Fruit fly (Drosophila melanogaster): ENCODE measurements around the gene Arl1.
A peak's percentile ranks its signal among the peaks of the same experiment; 100 is the strongest.

The Arl1 gene

DNA sequence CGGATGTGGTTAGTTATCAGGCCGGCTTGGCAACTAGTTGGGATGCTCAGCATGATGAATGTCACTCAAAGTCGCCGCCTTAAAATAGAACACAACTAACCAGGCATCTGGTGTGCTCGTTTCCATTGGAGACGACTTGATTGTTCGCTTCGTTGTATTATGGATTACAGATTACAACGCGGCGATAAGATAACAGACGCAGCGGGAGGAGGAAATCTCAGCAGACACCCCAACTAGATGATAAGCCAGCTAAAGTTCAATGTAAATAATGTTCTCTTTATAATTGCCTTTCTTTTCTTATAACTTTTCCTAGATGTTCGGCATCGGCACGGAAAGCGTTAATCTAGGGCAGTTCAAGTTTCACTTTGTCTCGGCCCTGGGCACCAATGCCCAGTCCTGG is 14.2 kb upstream of the Arl1 start:
- peak; percentile 51 for TF ChIP-seq CG34376 (GFP tag; optimal IDR thresholded peaks at IDR 0.05)
- TF ChIP-seq mirr (GFP tag; optimal IDR thresholded peaks at IDR 0.05) = peak; percentile 1
- peak; percentile 23 for TF ChIP-seq pros (GFP tag; optimal IDR thresholded peaks at IDR 0.05)
- no peak for TF ChIP-seq p53 (GFP tag; optimal IDR thresholded peaks at IDR 0.05)
- no peak for TF ChIP-seq nerfin-1 (tag; optimal IDR thresholded peaks at IDR 0.05)
- peak; percentile 59 for TF ChIP-seq sug (tag; optimal IDR thresholded peaks at IDR 0.05)
- no peak for TF ChIP-seq vfl (GFP tag; optimal IDR thresholded peaks at IDR 0.05)

DNA sequence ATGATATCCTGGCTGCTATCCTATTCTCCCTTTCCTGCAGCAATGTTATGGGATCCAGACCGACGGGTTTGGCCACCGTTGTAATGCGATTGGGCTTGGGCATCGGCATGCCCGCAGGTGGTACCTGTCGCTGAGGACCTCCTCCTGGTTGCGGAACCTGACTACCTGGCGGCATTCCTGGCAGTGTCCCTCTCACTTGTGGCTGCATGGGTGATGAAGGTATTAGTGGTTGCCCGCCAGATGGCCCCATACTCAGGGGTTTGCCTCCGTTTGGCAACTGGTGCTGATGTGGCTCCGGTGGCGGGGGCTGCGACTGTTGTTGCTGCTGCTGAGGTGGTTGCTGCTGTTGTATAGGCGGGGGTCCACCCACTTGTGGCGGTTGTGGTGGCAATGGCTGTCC is 8.8 kb upstream of the Arl1 start:
- TF ChIP-seq Med (GFP tag) (peak; percentile 12), Ets65A (GFP tag) (peak; percentile 90), CG4282 (GFP tag; optimal IDR thresholded peaks at IDR 0.05) (no peak), CG16779 (GFP tag; IDR thresholded peaks at IDR 0.05) (0 out of 2 replicates have a peak, but pooled peaks have one; percentile 28), CG17802 (tag; optimal IDR thresholded peaks at IDR 0.05) (no peak)

DNA sequence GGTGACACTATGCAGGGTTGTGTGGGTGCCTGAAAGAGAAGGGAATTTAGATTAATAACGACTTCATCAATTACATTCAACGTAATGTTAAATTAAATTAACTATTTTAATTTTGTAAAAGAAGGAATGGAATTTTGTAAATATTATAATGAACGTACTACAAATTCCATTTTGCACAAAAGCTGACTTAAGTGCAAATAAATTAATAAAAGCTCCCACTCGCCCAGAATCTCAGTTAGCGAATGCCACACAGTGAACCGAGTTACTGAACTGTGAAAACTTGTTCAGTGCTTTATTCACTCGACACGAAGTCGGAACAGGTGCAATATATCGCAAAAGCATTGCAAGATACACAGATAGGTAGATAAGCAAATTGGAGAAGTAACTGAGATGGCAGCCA is 7.9 kb upstream of the Arl1 start, which contains the start of gene CG17026:
CG17026 (plus strand) TSS at position 301 of the 400 bp plus-strand sequence.
- no peak for TF ChIP-seq CG4360 (GFP tag; IDR thresholded peaks at IDR 0.05)
- no peak for TF ChIP-seq CG32772 (GFP tag; IDR thresholded peaks at IDR 0.05)
- TF ChIP-seq CG18619 (GFP tag; optimal IDR thresholded peaks at IDR 0.05) = no peak
- no peak for TF ChIP-seq CG1602 (GFP tag; optimal IDR thresholded peaks at IDR 0.05)
- TF ChIP-seq ranshi (GFP tag; IDR thresholded peaks at IDR 0.05) = no peak
- no peak for TF ChIP-seq CG17912 (GFP tag; optimal IDR thresholded peaks at IDR 0.05)
- TF ChIP-seq lab (GFP tag; optimal IDR thresholded peaks at IDR 0.05) = no peak
- TF ChIP-seq zfh2 (GFP tag; optimal IDR thresholded peaks at IDR 0.05) = no peak
- no peak for TF ChIP-seq Dref (GFP tag; IDR thresholded peaks at IDR 0.05)
- no peak for TF ChIP-seq CG3847 (GFP tag; IDR thresholded peaks at IDR 0.05)

DNA sequence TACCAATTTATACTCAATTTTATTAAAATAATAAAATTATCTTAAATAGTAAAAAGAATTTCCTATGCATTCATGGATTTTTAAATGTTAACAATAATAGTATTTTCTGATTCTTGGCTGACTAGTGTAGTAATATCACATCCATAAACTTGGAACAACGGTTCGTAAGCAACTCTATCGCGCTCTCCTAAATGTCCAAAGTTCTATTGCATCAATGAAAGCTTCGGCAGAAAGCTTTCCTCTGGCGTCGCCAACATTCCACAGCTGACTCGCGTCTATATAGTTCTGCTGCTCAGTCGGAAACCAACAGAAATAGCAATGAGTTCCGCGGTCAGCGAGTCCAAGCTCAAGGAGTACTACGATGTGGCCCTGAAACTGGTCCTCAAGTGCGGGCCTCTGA is 6.2 kb upstream of the Arl1 start, which contains the start of gene CG17029:
CG17029 (plus strand) TSS at position 113 of the 400 bp plus-strand sequence.
- peak; percentile 17 for TF ChIP-seq Deaf1 (tag; optimal IDR thresholded peaks at IDR 0.05)
- TF ChIP-seq CG15514 (GFP tag; optimal IDR thresholded peaks at IDR 0.05) = peak; percentile 24
- TF ChIP-seq crp (GFP tag; optimal IDR thresholded peaks at IDR 0.05) = no peak
- no peak for TF ChIP-seq Hmr (GFP tag; optimal IDR thresholded peaks at IDR 0.05)
- TF ChIP-seq Scr (GFP tag; IDR thresholded peaks at IDR 0.05; ENCODE audit: partially characterized antibody) = peak; percentile 14; the same call in 1 of the 2 replicates
- no peak for TF ChIP-seq CG16779 (GFP tag; IDR thresholded peaks at IDR 0.05)
- no peak for TF ChIP-seq CG14441 (GFP tag; IDR thresholded peaks at IDR 0.05)
- TF ChIP-seq jing (GFP tag; optimal IDR thresholded peaks at IDR 0.05) = no peak
- TF ChIP-seq chinmo (GFP tag; IDR thresholded peaks at IDR 0.05; ENCODE audit: partially characterized antibody) = 0 out of 4 replicates have a peak, but pooled peaks have one; percentile 25
- TF ChIP-seq NK7.1 (GFP tag; optimal IDR thresholded peaks at IDR 0.05) = no peak
- no peak for TF ChIP-seq Ets65A (GFP tag)
- no peak for TF ChIP-seq al (GFP tag; IDR thresholded peaks at IDR 0.05)
- TF ChIP-seq gcm (GFP tag; optimal IDR thresholded peaks at IDR 0.05) = no peak
- TF ChIP-seq CG6854 (GFP tag; optimal IDR thresholded peaks at IDR 0.05) = peak; percentile 44
- TF ChIP-seq CG11247 (GFP tag; IDR thresholded peaks at IDR 0.05) = no peak
- no peak for TF ChIP-seq NC2α (GFP tag; optimal IDR thresholded peaks at IDR 0.05)
- TF ChIP-seq Aef1 (GFP tag; IDR thresholded peaks at IDR 0.05) = no peak
- no peak for TF ChIP-seq MBD-R2 (GFP tag; IDR thresholded peaks at IDR 0.05)
- TF ChIP-seq CG31441 (GFP tag; IDR thresholded peaks at IDR 0.05) = 0 out of 2 replicates have a peak, but pooled peaks have one; percentile 29
- no peak for TF ChIP-seq CG16813 (GFP tag; IDR thresholded peaks at IDR 0.05; ENCODE audit: partially characterized antibody)
- TF ChIP-seq CG4328 (GFP tag; optimal IDR thresholded peaks at IDR 0.05) = no peak
- no peak for TF ChIP-seq Elba2 (GFP tag; optimal IDR thresholded peaks at IDR 0.05)
- TF ChIP-seq bigmax (GFP tag; optimal IDR thresholded peaks at IDR 0.05) = no peak
- TF ChIP-seq CG2678 (tag; optimal IDR thresholded peaks at IDR 0.05) = peak; percentile 54
- no peak for TF ChIP-seq tap (tag; optimal IDR thresholded peaks at IDR 0.05)
- TF ChIP-seq hb (GFP tag; IDR thresholded peaks at IDR 0.05; ENCODE audit: partially characterized antibody) = no peak
- peak in 1 of 2 experiments; percentile 42 for TF ChIP-seq Pdp1 (GFP tag; optimal IDR thresholded peaks at IDR 0.05)
